Worm (Caenorhabditis elegans): Measurements from ENCODE around the gene pals-40.
A peak's percentile ranks its signal among the peaks of the same experiment; 100 is the strongest.

pals-40 gene

ce11 chrIII:1413125-1413837, 35.5 kb upstream of the pals-40 start (continued):
- TF ChIP-seq egl-44 (GFP tag; IDR thresholded peaks at IDR 0.05) (no peak), B0336.3 (GFP tag; IDR thresholded peaks at IDR 0.05) (no peak), chd-7 (tag; optimal IDR thresholded peaks at IDR 0.05) (no peak), F39B2.1 (GFP tag; IDR thresholded peaks at IDR 0.05) (no peak), ets-4 (GFP tag; optimal IDR thresholded peaks at IDR 0.05) (no peak), hrde-1 (tag; optimal IDR thresholded peaks at IDR 0.05; ENCODE audit: borderline replicate concordance) (no peak), F57C9.4 (tag; optimal IDR thresholded peaks at IDR 0.05) (no peak), nhr-80 (tag; optimal IDR thresholded peaks at IDR 0.05) (no peak), ztf-25 (GFP tag; IDR thresholded peaks at IDR 0.05) (no peak), ztf-18 (tag; optimal IDR thresholded peaks at IDR 0.05) (no peak), ceh-91 (GFP tag; IDR thresholded peaks at IDR 0.05) (no peak), dox-1 (GFP tag; IDR thresholded peaks at IDR 0.05) (0 out of 2 replicates have a peak, but pooled peaks have one; percentile 10), hmg-20 (GFP tag; IDR thresholded peaks at IDR 0.05) (no peak), nhr-120 (GFP tag; IDR thresholded peaks at IDR 0.05) (no peak), athp-1 (tag; optimal IDR thresholded peaks at IDR 0.05) (no peak), sea-2 (GFP tag; IDR thresholded peaks at IDR 0.05) (no peak), let-607 (tag; optimal IDR thresholded peaks at IDR 0.05) (no peak), zfh-2 (GFP tag; conservative IDR thresholded peaks at IDR 0.05) (no peak), B0035.1 (tag; optimal IDR thresholded peaks at IDR 0.05) (no peak), tbp1 (GFP tag; optimal IDR thresholded peaks at IDR 0.05) (no peak), nfyb-1 (GFP tag; IDR thresholded peaks at IDR 0.05) (no peak), T07F8.4 (tag; optimal IDR thresholded peaks at IDR 0.05) (no peak), egrh-3 (GFP tag; IDR thresholded peaks at IDR 0.05) (no peak), snpc-1.1 (tag; optimal IDR thresholded peaks at IDR 0.05; ENCODE audit: insufficient read depth) (no peak), lin-40 (tag; optimal IDR thresholded peaks at IDR 0.05) (no peak), atf-7 (tag; optimal IDR thresholded peaks at IDR 0.05) (no peak), ztf-28 (GFP tag; IDR thresholded peaks at IDR 0.05) (no peak), C06A6.2 (GFP tag; conservative IDR thresholded peaks at IDR 0.05) (no peak), tlf-1 (GFP tag; optimal IDR thresholded peaks at IDR 0.05) (no peak), somi-1 (GFP tag; optimal IDR thresholded peaks at IDR 0.05) (no peak), ceh-58 (GFP tag; IDR thresholded peaks at IDR 0.05) (no peak), ekl-4 (GFP tag; IDR thresholded peaks at IDR 0.05) (no peak)

ce11 chrIII:1409139-1409538, 31.3 kb upstream of the pals-40 start, which contains the start of gene Y82E9BR.22:
Gene Y82E9BR.22 (minus strand): TSS chrIII:1409239.
- TF ChIP-seq hrde-1 (tag; optimal IDR thresholded peaks at IDR 0.05; ENCODE audit: borderline replicate concordance) (no peak), madf-3 (GFP tag; IDR thresholded peaks at IDR 0.05) (0 out of 2 replicates have a peak, but pooled peaks have one; percentile 51)

ce11 chrIII:1403108-1403507, 25.3 kb upstream of the pals-40 start, which contains the start of gene pals-18:
Gene pals-18 (plus strand): TSS chrIII:1403408.
- TF ChIP-seq hmg-1.2 (GFP tag; IDR thresholded peaks at IDR 0.05) (no peak), rpc-1 (optimal IDR thresholded peaks at IDR 0.05) (no peak), rpc-1 (tag; optimal IDR thresholded peaks at IDR 0.05) (no peak), madf-10 (tag; optimal IDR thresholded peaks at IDR 0.05) (no peak), K12H6.12 (tag; optimal IDR thresholded peaks at IDR 0.05) (no peak), zfh-2 (GFP tag; conservative IDR thresholded peaks at IDR 0.05) (no peak), attf-6 (GFP tag; IDR thresholded peaks at IDR 0.05) (no peak), lin-26 (GFP tag; IDR thresholded peaks at IDR 0.05) (no peak), snpc-1.1 (tag; optimal IDR thresholded peaks at IDR 0.05; ENCODE audit: insufficient read depth) (no peak), F57C9.4 (tag; optimal IDR thresholded peaks at IDR 0.05) (no peak), hsf-1 (GFP tag; IDR thresholded peaks at IDR 0.05) (no peak), F52B5.7 (tag; optimal IDR thresholded peaks at IDR 0.05) (no peak), nhr-90 (tag; optimal IDR thresholded peaks at IDR 0.05) (no peak), T26A5.8 (tag; optimal IDR thresholded peaks at IDR 0.05) (no peak)

All from whole organism, young adult.